Worm (Caenorhabditis elegans) whole organism, L4/young adult: ENCODE data around the gene F08C6.18.

Experiments
- dao-5 ChIP-seq: sonication (generic microtip); optimal IDR thresholded peaks from 2 replicates; lab custom pipeline; 2016; ENCODE audit warnings: missing genotype, missing genetic modification characterization, moderate library complexity, missing compliant biosample characterization
- him-1 ChIP-seq: sonication (generic microtip); optimal IDR thresholded peaks from 2 replicates; lab custom pipeline; 2016; ENCODE audit warnings: missing genotype, missing genetic modification reagents, missing genetic modification characterization, missing compliant biosample characterization

- TF ChIP-seq dao-5 = no peak
- TF ChIP-seq him-1 (tag; lab: Kevin White, UChicago) = no peak
Observed at ce11 chrX:7541078-7541477, 32.4 kb downstream of the F08C6.18 start.
